Worm (Caenorhabditis elegans) whole organism, early embryonic: ENCODE data around the gene tbx-40.

ENCODE experiments used
- B0310.2 ChIP-seq: sonication (generic microtip); optimal IDR thresholded peaks from 2 replicates; lab custom pipeline; 2016; ENCODE audit warnings: mild to moderate bottlenecking, missing genetic modification characterization, missing compliant biosample characterization
- F13C5.2 ChIP-seq: sonication (generic microtip); optimal IDR thresholded peaks from 2 replicates; lab custom pipeline; 2017; ENCODE audit warnings: mild to moderate bottlenecking, missing genetic modification characterization, inconsistent platforms, missing compliant biosample characterization
- aly-1 ChIP-seq: sonication (generic microtip); optimal IDR thresholded peaks from 2 replicates; lab custom pipeline; 2016; ENCODE audit warnings: missing genetic modification characterization, missing compliant biosample characterization
- ama-1 ChIP-seq: fragments of 150-350 bp; optimal IDR thresholded peaks from 2 replicates; lab custom pipeline; 2014
- ceh-36 ChIP-seq: sonication (generic microtip); optimal IDR thresholded peaks from 2 replicates; lab custom pipeline; 2016; ENCODE audit warnings: missing genetic modification characterization, inconsistent platforms, missing compliant biosample characterization
- ets-7 ChIP-seq: sonication (generic microtip); optimal IDR thresholded peaks from 2 replicates; lab custom pipeline; 2016; ENCODE audit warnings: missing genotype, missing genetic modification characterization, missing compliant biosample characterization
- flt-1 ChIP-seq: fragments of 200-800 bp; sonication (Bioruptor generic); IDR thresholded peaks from 2 replicates; pipeline ENCODE4 v1.3.6; 2022; ENCODE audit warnings: missing genetic modification characterization, missing compliant biosample characterization
- hmbx-1 ChIP-seq: sonication (generic microtip); optimal IDR thresholded peaks from 2 replicates; lab custom pipeline; 2016; ENCODE audit warnings: mild to moderate bottlenecking, missing genetic modification characterization, missing compliant biosample characterization
- hmg-4 ChIP-seq: fragments of 200-800 bp; sonication (Bioruptor generic); optimal IDR thresholded peaks from 2 replicates; lab custom pipeline; 2018; ENCODE audit warnings: mild to moderate bottlenecking, missing genetic modification characterization, missing compliant biosample characterization
- pes-1 ChIP-seq: fragments of 200-800 bp; sonication (Bioruptor generic); IDR thresholded peaks from 2 replicates; pipeline ENCODE4 v1.3.6; 2022; ENCODE audit warnings: missing genetic modification reagents, missing genetic modification characterization, missing compliant biosample characterization
- scrt-1 ChIP-seq: fragments of 200-800 bp; sonication (Bioruptor generic); IDR thresholded peaks from 2 replicates; pipeline ENCODE4 v1.3.6; 2022; ENCODE audit warnings: missing genetic modification characterization, missing compliant biosample characterization
- sea-1 ChIP-seq: fragments of 200-800 bp; sonication (Bioruptor generic); conservative IDR thresholded peaks from 2 replicates; pipeline ENCODE4 v1.3.6; 2022; ENCODE audit warnings: missing genetic modification characterization, missing compliant biosample characterization
- tbx-11 ChIP-seq: fragments of 200-800 bp; sonication (Bioruptor generic); IDR thresholded peaks from 2 replicates; pipeline ENCODE4 v1.3.6; 2022; ENCODE audit warnings: missing genetic modification characterization, missing compliant biosample characterization
- tbx-37 ChIP-seq: fragments of 200-800 bp; sonication (Bioruptor generic); conservative IDR thresholded peaks from 2 replicates; pipeline ENCODE4 v1.3.6; 2022; ENCODE audit warnings: missing genetic modification reagents, missing genetic modification characterization, missing compliant biosample characterization

DNA sequence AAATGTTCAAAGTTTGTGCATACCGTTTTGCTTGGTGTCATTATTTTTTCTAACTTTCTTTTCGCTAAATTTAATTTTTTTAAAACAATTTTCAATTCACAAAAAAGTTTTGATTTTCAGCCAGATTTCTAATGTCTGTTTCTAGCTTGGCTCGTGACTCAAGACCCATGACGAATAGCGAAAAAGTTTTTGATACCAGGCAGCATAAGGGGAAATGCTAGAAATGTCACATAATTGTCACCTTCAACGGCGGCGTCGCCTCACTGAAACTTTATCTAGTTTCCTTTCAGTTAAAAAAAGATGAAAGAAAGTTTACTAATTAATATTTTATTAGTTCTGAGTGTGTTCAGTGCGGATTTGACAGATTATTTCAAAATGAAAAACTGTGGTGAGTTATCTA is 8.8 kb upstream of the tbx-40 start, which contains the start of gene irld-59:
- no peak for TF ChIP-seq hmg-4 (GFP tag; lab: Kevin White, UChicago)
- TF ChIP-seq ama-1 = no peak
- no peak for TF ChIP-seq tbx-11 (GFP tag; lab: Robert Waterston, UW)
- TF ChIP-seq sea-1 (GFP tag; lab: Robert Waterston, UW) = no peak
- no peak for TF ChIP-seq F13C5.2
- no peak for TF ChIP-seq tbx-37 (GFP tag; lab: Robert Waterston, UW)
- TF ChIP-seq aly-1 (tag; lab: Kevin White, UChicago) = no peak
- TF ChIP-seq hmbx-1 (tag; lab: Kevin White, UChicago) = no peak
- TF ChIP-seq B0310.2 (tag; lab: Kevin White, UChicago) = no peak
- no peak for TF ChIP-seq flt-1 (GFP tag; lab: Robert Waterston, UW)
- TF ChIP-seq pes-1 = no peak
- TF ChIP-seq ets-7 (tag; lab: Kevin White, UChicago) = no peak
- no peak for TF ChIP-seq scrt-1 (GFP tag; lab: Robert Waterston, UW)
- no peak for TF ChIP-seq ceh-36 (tag; lab: Kevin White, UChicago)
